Fruit fly (Drosophila melanogaster): ENCODE measurements around the gene Rab7.

DNA sequence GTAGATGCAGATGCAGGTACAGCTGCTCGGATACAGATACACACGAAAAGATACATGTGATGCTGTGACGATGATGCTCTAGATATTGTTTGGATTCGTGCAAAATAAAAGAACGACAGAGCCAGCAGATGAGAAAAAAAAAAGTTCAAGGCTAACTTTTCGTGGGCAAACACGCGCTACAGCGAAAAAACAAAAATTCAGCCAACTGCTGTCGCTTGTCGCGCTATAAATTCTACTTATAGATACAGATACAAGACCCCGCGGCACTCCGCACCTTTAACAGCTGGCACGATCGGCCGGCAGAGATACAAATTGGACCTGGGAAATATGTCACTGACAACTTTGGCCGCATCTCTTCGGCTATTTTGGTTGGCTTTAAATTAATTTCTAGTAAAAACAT is 33.7 kb downstream of the Rab7 start:
- no peak for TF ChIP-seq Hr39 (GFP tag; optimal IDR thresholded peaks at IDR 0.05)
- no peak for TF ChIP-seq lz (GFP tag; optimal IDR thresholded peaks at IDR 0.05)
- no peak for TF ChIP-seq acj6 (GFP tag; optimal IDR thresholded peaks at IDR 0.05)
- no peak for TF ChIP-seq fd59A (GFP tag; optimal IDR thresholded peaks at IDR 0.05)
- TF ChIP-seq spab (GFP tag; optimal IDR thresholded peaks at IDR 0.05) = no peak
- no peak for TF ChIP-seq CG6854 (GFP tag; optimal IDR thresholded peaks at IDR 0.05)
- TF ChIP-seq Lpt (GFP tag; optimal IDR thresholded peaks at IDR 0.05) = no peak
- no peak for TF ChIP-seq dac (GFP tag; optimal IDR thresholded peaks at IDR 0.05)
- TF ChIP-seq Ets21C (GFP tag; optimal IDR thresholded peaks at IDR 0.05) = no peak
